Worm (Caenorhabditis elegans) whole organism, L1 larva: ENCODE results near the gene F26D2.10.

ENCODE experiments used
- C34B4.2 ChIP-seq: sonication (generic microtip); optimal IDR thresholded peaks from 2 replicates; lab custom pipeline; 2017; ENCODE audit warnings: mild to moderate bottlenecking, missing genetic modification characterization, missing compliant biosample characterization
- aly-2 ChIP-seq: fragments of 150-350 bp; optimal IDR thresholded peaks from 2 replicates; lab custom pipeline; 2014; ENCODE audit warnings: missing biosample characterization, missing genetic modification characterization
- dpl-1 ChIP-seq, 3 experiments: fragments of 150-350 bp in 2 of 3; sonication (generic microtip) in 1 of 3; optimal IDR thresholded peaks; 2 replicates each; lab custom pipeline; 2014 to 2017; ENCODE audit warnings: missing biosample characterization in 3 of 3, missing genetic modification characterization in 3 of 3, missing genetic modification reagents in 3 of 3
- pqm-1 ChIP-seq: sonication (generic microtip); optimal IDR thresholded peaks from 3 replicates; lab custom pipeline; 2017; ENCODE audit warnings: missing biosample characterization, missing genetic modification characterization
- snpc-4 ChIP-seq: fragments of 150-350 bp; optimal IDR thresholded peaks from 2 replicates; lab custom pipeline; 2014; ENCODE audit warnings: missing biosample characterization, missing genetic modification characterization

DNA sequence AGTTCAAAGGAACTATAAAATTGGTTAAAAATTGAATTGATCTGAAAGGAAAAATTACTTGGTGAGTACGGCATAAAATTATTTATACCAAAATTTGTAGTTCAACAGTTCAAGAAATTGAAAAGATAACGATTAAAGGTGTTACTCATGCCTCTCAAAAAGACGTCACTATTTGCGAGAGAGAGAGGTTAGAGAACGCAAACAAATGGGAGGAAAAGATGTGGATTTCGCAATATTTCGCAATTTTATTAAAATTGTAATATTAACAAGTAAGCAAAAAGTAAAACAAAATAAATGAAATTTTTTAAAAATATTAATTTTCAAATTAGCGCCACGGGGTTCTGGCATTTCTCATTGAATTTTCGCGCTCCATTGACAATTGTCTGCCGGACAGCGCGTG, 34.3 kb downstream of the F26D2.10 start, which contains the start of gene F13A7.11:
- TF ChIP-seq pqm-1: no peak
- TF ChIP-seq C34B4.2 (tag; lab: Kevin White, UChicago): no peak
- no peak for TF ChIP-seq snpc-4 (tag; lab: Kevin White, UChicago)
- TF ChIP-seq dpl-1 (GFP tag; optimal IDR thresholded peaks at IDR 0.05; lab: Kevin White, UChicago): peak in 2 of 3 experiments; percentile 4 to 17
- no peak for TF ChIP-seq aly-2 (tag; lab: Kevin White, UChicago)
